Worm (Caenorhabditis elegans) whole organism, L3 larva: Measurements from ENCODE around the gene mbr-1.

ENCODE experiments used
- ceh-28 ChIP-seq: fragments of 150-350 bp; optimal IDR thresholded peaks from 2 replicates; lab custom pipeline; 2014; ENCODE audit warnings: missing biosample characterization, missing genetic modification reagents, missing genetic modification characterization
- nhr-237 ChIP-seq: fragments of 150-350 bp; optimal IDR thresholded peaks from 2 replicates; lab custom pipeline; 2014; ENCODE audit warnings: missing biosample characterization, missing genetic modification characterization
- nhr-67 ChIP-seq: fragments of 150-350 bp; optimal IDR thresholded peaks from 2 replicates; lab custom pipeline; 2014; ENCODE audit warnings: missing biosample characterization, missing genetic modification characterization
- snpc-4 ChIP-seq: fragments of 150-350 bp; optimal IDR thresholded peaks from 2 replicates; lab custom pipeline; 2014; ENCODE audit warnings: missing biosample characterization, missing genetic modification characterization

DNA sequence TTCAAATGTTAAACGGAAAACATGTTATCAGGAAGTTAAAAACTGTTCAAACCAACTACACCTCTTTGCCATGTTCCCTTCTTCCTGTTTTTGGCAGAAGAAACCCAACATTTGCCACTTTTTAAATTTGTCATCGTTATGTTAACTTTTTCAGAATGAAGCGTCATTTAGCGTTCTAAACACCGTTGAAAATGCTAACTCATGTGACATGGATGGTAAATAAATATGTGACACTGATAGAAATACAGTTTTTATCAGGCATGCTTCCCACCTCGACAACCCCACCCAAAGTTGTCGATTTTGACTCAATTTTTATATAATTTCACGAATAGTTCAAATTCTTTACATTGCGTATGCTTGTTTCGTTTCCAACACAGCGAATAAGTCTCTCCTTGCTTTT lies 34.5 kb downstream of the mbr-1 start:
- TF ChIP-seq nhr-67 (tag; lab: Kevin White, UChicago) = no peak
- no peak for TF ChIP-seq snpc-4 (tag; lab: Kevin White, UChicago)
- no peak for TF ChIP-seq nhr-237
- no peak for TF ChIP-seq ceh-28
